Worm (Caenorhabditis elegans) whole organism, mixed stage, embryonic: ENCODE results near the gene T23F11.2.

Source experiments
- M03D4.4 ChIP-seq: sonication (generic microtip); optimal IDR thresholded peaks from 2 replicates; lab custom pipeline; 2017; ENCODE audit warnings: mild to moderate bottlenecking, missing genetic modification characterization, missing compliant biosample characterization
- bed-3 ChIP-seq: fragments of 200-800 bp; sonication (Bioruptor generic); optimal IDR thresholded peaks from 3 replicates; lab custom pipeline; 2018; ENCODE audit warnings: mild to moderate bottlenecking, missing genetic modification characterization, moderate library complexity, missing compliant biosample characterization
- blmp-1 ChIP-seq: fragments of 150-350 bp; optimal IDR thresholded peaks from 2 replicates; lab custom pipeline; 2014; ENCODE audit warnings: missing biosample characterization, missing genetic modification characterization
- ceh-39 ChIP-seq: fragments of 150-350 bp; optimal IDR thresholded peaks from 2 replicates; lab custom pipeline; 2014; ENCODE audit warnings: missing biosample characterization, missing genetic modification characterization
- ceh-43 ChIP-seq: fragments of 200-800 bp; sonication (Bioruptor generic); optimal IDR thresholded peaks from 2 replicates; lab custom pipeline; 2018; ENCODE audit warnings: mild to moderate bottlenecking, missing genetic modification characterization, moderate library complexity, missing compliant biosample characterization
- ceh-83 ChIP-seq: fragments of 200-800 bp; sonication (Bioruptor generic); optimal IDR thresholded peaks from 2 replicates; lab custom pipeline; 2018; ENCODE audit warnings: mild to moderate bottlenecking, missing genetic modification characterization, missing compliant biosample characterization
- ces-1 ChIP-seq: fragments of 150-350 bp; optimal IDR thresholded peaks from 2 replicates; lab custom pipeline; 2014; ENCODE audit warnings: missing biosample characterization, missing genetic modification reagents, missing genetic modification characterization
- cnd-1 ChIP-seq: fragments of 200-800 bp; sonication (Bioruptor generic); optimal IDR thresholded peaks from 2 replicates; lab custom pipeline; 2018; ENCODE audit warnings: mild to moderate bottlenecking, missing genetic modification characterization, missing compliant biosample characterization
- drap-1 ChIP-seq: fragments of 200-800 bp; sonication (Bioruptor generic); optimal IDR thresholded peaks from 3 replicates; lab custom pipeline; 2018; ENCODE audit warnings: mild to moderate bottlenecking, missing genetic modification characterization, missing compliant biosample characterization
- elt-1 ChIP-seq: sonication (generic microtip); optimal IDR thresholded peaks from 2 replicates; lab custom pipeline; 2017; ENCODE audit warnings: missing genetic modification characterization, mild to moderate bottlenecking, missing compliant biosample characterization, antibody characterized with exemption, moderate library complexity, borderline replicate concordance; ENCODE audit not compliant: insufficient read depth
- elt-3 ChIP-seq: fragments of 150-350 bp; optimal IDR thresholded peaks from 2 replicates; lab custom pipeline; 2014; ENCODE audit warnings: missing biosample characterization, missing genetic modification characterization
- flh-1 ChIP-seq: fragments of 200-800 bp; sonication (Bioruptor generic); optimal IDR thresholded peaks from 2 replicates; lab custom pipeline; 2018; ENCODE audit warnings: mild to moderate bottlenecking, missing genetic modification characterization, moderate library complexity, missing compliant biosample characterization
- ham-2 ChIP-seq: fragments of 200-800 bp; sonication (Bioruptor generic); optimal IDR thresholded peaks from 2 replicates; lab custom pipeline; 2018; ENCODE audit warnings: mild to moderate bottlenecking, missing genetic modification characterization, missing compliant biosample characterization
- hlh-1 ChIP-seq: fragments of 150-350 bp; optimal IDR thresholded peaks from 2 replicates; lab custom pipeline; 2014; ENCODE audit warnings: missing biosample characterization, missing genetic modification reagents, missing genetic modification characterization
- lin-13 ChIP-seq: fragments of 150-350 bp; optimal IDR thresholded peaks from 2 replicates; lab custom pipeline; 2014; ENCODE audit warnings: missing biosample characterization, missing genetic modification characterization
- lin-32 ChIP-seq: fragments of 200-800 bp; sonication (Bioruptor generic); optimal IDR thresholded peaks from 2 replicates; lab custom pipeline; 2018; ENCODE audit warnings: mild to moderate bottlenecking, missing genetic modification characterization, missing compliant biosample characterization
- lsy-2 ChIP-seq: fragments of 150-350 bp; optimal IDR thresholded peaks from 2 replicates; lab custom pipeline; 2014; ENCODE audit warnings: missing biosample characterization, missing genetic modification characterization
- mab-5 ChIP-seq: fragments of 150-350 bp; optimal IDR thresholded peaks from 2 replicates; lab custom pipeline; 2014; ENCODE audit warnings: missing biosample characterization, missing genetic modification characterization
- mep-1 ChIP-seq: fragments of 150-350 bp; optimal IDR thresholded peaks from 2 replicates; lab custom pipeline; 2017; ENCODE audit warnings: missing biosample characterization, missing genetic modification reagents, missing genetic modification characterization, inconsistent platforms
- mls-2 ChIP-seq: sonication (generic microtip); optimal IDR thresholded peaks from 2 replicates; lab custom pipeline; 2016; ENCODE audit warnings: mild to moderate bottlenecking, missing genetic modification characterization, moderate library complexity, missing compliant biosample characterization
- nhr-12 ChIP-seq: fragments of 150-350 bp; optimal IDR thresholded peaks from 2 replicates; lab custom pipeline; 2014; ENCODE audit warnings: missing biosample characterization, missing genetic modification characterization
- nhr-2 ChIP-seq: fragments of 150-350 bp; optimal IDR thresholded peaks from 2 replicates; lab custom pipeline; 2014; ENCODE audit warnings: missing biosample characterization, missing genetic modification characterization
- nhr-237 ChIP-seq: fragments of 150-350 bp; optimal IDR thresholded peaks from 2 replicates; lab custom pipeline; 2014; ENCODE audit warnings: missing biosample characterization, missing genetic modification characterization
- nhr-28 ChIP-seq: fragments of 150-350 bp; optimal IDR thresholded peaks from 2 replicates; lab custom pipeline; 2014; ENCODE audit warnings: missing biosample characterization, missing genetic modification characterization
- nhr-76 ChIP-seq: sonication (generic microtip); optimal IDR thresholded peaks from 2 replicates; lab custom pipeline; 2017; ENCODE audit warnings: missing biosample characterization, missing genetic modification characterization
- pha-4 ChIP-seq: fragments of 150-350 bp; optimal IDR thresholded peaks from 2 replicates; lab custom pipeline; 2018; ENCODE audit warnings: missing biosample characterization, missing genetic modification reagents, missing genetic modification characterization
- sem-2 ChIP-seq: fragments of 200-800 bp; sonication (Bioruptor generic); optimal IDR thresholded peaks from 2 replicates; lab custom pipeline; 2018; ENCODE audit warnings: mild to moderate bottlenecking, missing genetic modification characterization, missing compliant biosample characterization
- snpc-4 ChIP-seq: fragments of 150-350 bp; optimal IDR thresholded peaks from 2 replicates; lab custom pipeline; 2014; ENCODE audit warnings: missing biosample characterization, missing genetic modification characterization
- sptf-1 ChIP-seq: sonication (generic microtip); optimal IDR thresholded peaks from 2 replicates; lab custom pipeline; 2017; ENCODE audit warnings: mild to moderate bottlenecking, missing genetic modification characterization, moderate library complexity, missing compliant biosample characterization
- tbx-8 ChIP-seq: fragments of 200-800 bp; sonication (Bioruptor generic); optimal IDR thresholded peaks from 2 replicates; lab custom pipeline; 2018; ENCODE audit warnings: mild to moderate bottlenecking, missing genetic modification characterization, moderate library complexity, missing compliant biosample characterization
- unc-120 ChIP-seq: sonication (generic microtip); optimal IDR thresholded peaks from 2 replicates; lab custom pipeline; 2017; ENCODE audit warnings: missing genetic modification characterization, missing compliant biosample characterization; ENCODE audit not compliant: poor library complexity, severe bottlenecking
- unc-39 ChIP-seq: fragments of 150-350 bp; optimal IDR thresholded peaks from 2 replicates; lab custom pipeline; 2014; ENCODE audit warnings: missing biosample characterization, missing genetic modification characterization
- unc-62 ChIP-seq: fragments of 150-350 bp; optimal IDR thresholded peaks from 2 replicates; lab custom pipeline; 2014; ENCODE audit warnings: missing biosample characterization, missing genetic modification reagents, missing genetic modification characterization
- zip-8 ChIP-seq: fragments of 150-350 bp; optimal IDR thresholded peaks from 2 replicates; lab custom pipeline; 2014; ENCODE audit warnings: missing biosample characterization, missing genetic modification characterization
- ztf-11 ChIP-seq: fragments of 150-350 bp; optimal IDR thresholded peaks from 2 replicates; lab custom pipeline; 2014; ENCODE audit warnings: missing biosample characterization, missing genetic modification characterization

The T23F11.2 gene

DNA sequence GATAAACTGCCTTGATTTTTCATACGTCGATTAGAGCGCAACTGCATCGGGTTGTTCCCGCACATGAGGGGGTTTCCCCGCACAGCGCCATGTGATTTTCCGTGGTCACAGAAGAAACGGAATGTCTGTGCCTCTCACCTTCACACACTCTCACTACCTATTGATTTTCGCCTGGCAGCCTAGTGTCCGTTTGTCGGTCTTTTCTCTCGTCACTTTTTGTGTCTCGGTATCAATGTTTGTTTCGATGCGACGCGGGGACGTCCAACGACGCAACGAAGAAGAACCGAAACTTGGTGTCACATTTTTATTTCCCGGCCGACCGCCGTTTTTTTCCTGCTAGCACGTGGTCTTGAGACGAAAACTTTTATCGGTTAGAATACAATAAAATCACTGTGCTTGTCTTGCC lies 5.9 kb downstream of the T23F11.2 start (continued):
- peak; percentile 68 for TF ChIP-seq lsy-2 (tag; lab: Kevin White, UChicago)
- peak; percentile 58 for TF ChIP-seq unc-120 (tag; lab: Kevin White, UChicago)
- TF ChIP-seq unc-62 (GFP tag; lab: Kevin White, UChicago): peak; percentile 83
- no peak for TF ChIP-seq nhr-28 (tag; lab: Kevin White, UChicago)
- no peak for TF ChIP-seq sem-2 (GFP tag; lab: Kevin White, UChicago)
- no peak for TF ChIP-seq elt-1 (tag; lab: Kevin White, UChicago)
- TF ChIP-seq mls-2 (tag; lab: Kevin White, UChicago): no peak

- TF ChIP-seq drap-1 (GFP tag; lab: Kevin White, UChicago) (no peak), elt-1 (tag; lab: Kevin White, UChicago) (no peak), zip-8 (no peak), tbx-8 (GFP tag; lab: Kevin White, UChicago) (no peak), flh-1 (GFP tag; lab: Kevin White, UChicago) (no peak), ham-2 (no peak), sptf-1 (tag; lab: Kevin White, UChicago) (no peak), nhr-28 (tag; lab: Kevin White, UChicago) (no peak), M03D4.4 (tag; lab: Kevin White, UChicago) (no peak), ceh-43 (GFP tag; lab: Kevin White, UChicago) (no peak), unc-62 (GFP tag; lab: Kevin White, UChicago) (no peak), nhr-76 (tag; lab: Kevin White, UChicago) (no peak), elt-3 (tag; lab: Kevin White, UChicago) (no peak), hlh-1 (tag; lab: Kevin White, UChicago) (no peak), ceh-83 (GFP tag; lab: Kevin White, UChicago) (no peak), snpc-4 (tag; lab: Kevin White, UChicago) (no peak), unc-39 (tag; lab: Kevin White, UChicago) (no peak)
- TF ChIP-seq, all 35 proteins: peak for 0
Observed at ce11 chrIII:4647878-4648277, 7.4 kb downstream of the T23F11.2 start, which contains the start of gene T23F11.6. Gene T23F11.6, minus strand, starts transcription at chrIII:4647922.

DNA sequence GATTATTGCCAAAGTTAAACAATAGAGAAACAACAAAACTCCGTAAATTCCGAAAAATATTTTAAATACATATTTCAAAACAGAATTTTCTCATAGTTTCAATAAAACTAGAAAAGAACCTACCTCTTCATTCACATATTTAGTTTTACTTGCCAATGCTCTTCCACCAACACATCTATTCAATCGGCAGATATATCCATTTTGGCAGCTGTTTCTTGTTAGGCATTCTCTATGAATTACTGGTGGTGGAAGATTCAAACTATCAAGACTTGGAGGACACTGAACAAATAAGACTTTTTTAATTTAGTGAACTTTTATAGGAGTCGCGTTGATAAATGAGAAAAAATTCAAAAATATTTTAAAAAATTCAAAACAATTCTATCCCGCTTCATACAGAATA lies 8.0 kb downstream of the T23F11.2 start:
- TF ChIP-seq elt-3 (tag; lab: Kevin White, UChicago) (no peak), hlh-1 (tag; lab: Kevin White, UChicago) (no peak), nhr-2 (tag; lab: Kevin White, UChicago) (no peak), sem-2 (GFP tag; lab: Kevin White, UChicago) (no peak), zip-8 (no peak), elt-1 (tag; lab: Kevin White, UChicago) (no peak), mep-1 (tag; lab: Kevin White, UChicago) (no peak), ceh-39 (no peak), unc-62 (GFP tag; lab: Kevin White, UChicago) (no peak), ces-1 (GFP tag; lab: Kevin White, UChicago) (no peak), blmp-1 (no peak), unc-120 (tag; lab: Kevin White, UChicago) (no peak), pha-4 (no peak), nhr-12 (tag; lab: Kevin White, UChicago) (no peak), flh-1 (GFP tag; lab: Kevin White, UChicago) (no peak), unc-39 (tag; lab: Kevin White, UChicago) (no peak), mab-5 (tag; lab: Kevin White, UChicago) (no peak), M03D4.4 (tag; lab: Kevin White, UChicago) (no peak), bed-3 (no peak), snpc-4 (tag; lab: Kevin White, UChicago) (no peak)

DNA sequence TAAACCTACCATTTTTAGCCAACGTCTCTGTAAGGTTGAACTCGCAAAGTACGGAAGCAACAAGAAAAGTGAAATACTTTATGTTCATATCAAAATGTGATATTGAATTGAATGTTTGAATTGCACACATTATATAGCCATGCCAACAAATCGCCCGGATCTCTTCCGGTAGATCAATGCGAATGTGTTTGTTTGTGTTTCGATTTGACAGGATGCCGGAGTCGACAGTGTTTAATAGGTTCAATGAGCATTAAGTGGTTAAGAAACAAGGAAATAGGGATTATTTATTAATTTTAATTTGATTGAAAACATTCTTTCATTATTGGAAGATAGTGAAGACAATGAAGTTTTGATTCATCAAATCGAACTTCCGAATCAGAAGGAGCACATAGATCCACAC lies 9.1 kb downstream of the T23F11.2 start, which contains the start of gene pqn-29:
pqn-29 (minus strand) TSS at position 101 of the 400 bp plus-strand sequence.
- TF ChIP-seq blmp-1 (no peak), sptf-1 (tag; lab: Kevin White, UChicago) (no peak), cnd-1 (tag; lab: Kevin White, UChicago) (no peak)

ce11 chrIII:4643262-4643661 lies 12.0 kb downstream of the T23F11.2 start, which contains the start of gene pfas-1:
Gene pfas-1, minus strand, starts transcription at chrIII:4643310.
- TF ChIP-seq lin-32 (no peak), ztf-11 (no peak), pha-4 (no peak), flh-1 (GFP tag; lab: Kevin White, UChicago) (no peak), mls-2 (tag; lab: Kevin White, UChicago) (no peak), elt-3 (tag; lab: Kevin White, UChicago) (no peak), unc-120 (tag; lab: Kevin White, UChicago) (no peak), ceh-43 (GFP tag; lab: Kevin White, UChicago) (no peak), tbx-8 (GFP tag; lab: Kevin White, UChicago) (no peak), nhr-28 (tag; lab: Kevin White, UChicago) (no peak), zip-8 (no peak), unc-62 (GFP tag; lab: Kevin White, UChicago) (no peak), mep-1 (tag; lab: Kevin White, UChicago) (no peak), lin-13 (no peak), nhr-237 (tag; lab: Kevin White, UChicago) (no peak), M03D4.4 (tag; lab: Kevin White, UChicago) (no peak), hlh-1 (tag; lab: Kevin White, UChicago) (no peak), ces-1 (GFP tag; lab: Kevin White, UChicago) (no peak)
